Fruit fly (Drosophila melanogaster) whole organism, embryonic: ENCODE results near the gene eIF4G2.

Experiments
- Asciz ChIP-seq: fragments of 200-800 bp; sonication (Bioruptor generic); optimal IDR thresholded peaks from 2 replicates; lab custom pipeline; 2017; ENCODE audit warnings: missing biosample characterization, mild to moderate bottlenecking, missing genetic modification characterization, missing genetic modification reagents
- B-H1 ChIP-seq: fragments of 200-800 bp; sonication (Bioruptor generic); IDR thresholded peaks from 3 replicates; pipeline ENCODE4 v1.3.6; 2022; ENCODE audit warnings: missing biosample characterization, missing genetic modification characterization
- BtbVII ChIP-seq: fragments of 200-800 bp; sonication (Bioruptor generic); optimal IDR thresholded peaks from 3 replicates; lab custom pipeline; 2017; ENCODE audit warnings: missing biosample characterization, mild to moderate bottlenecking, missing genetic modification characterization
- CG10366 ChIP-seq: fragments of 200-800 bp; sonication (Bioruptor generic); IDR thresholded peaks from 2 replicates; pipeline ENCODE4 v1.3.6; 2022; ENCODE audit warnings: missing biosample characterization, missing genetic modification characterization
- CG10431 ChIP-seq: fragments of 200-800 bp; sonication (Bioruptor generic); optimal IDR thresholded peaks from 3 replicates; lab custom pipeline; 2018; ENCODE audit warnings: missing biosample characterization, mild to moderate bottlenecking, missing genetic modification characterization
- CG12071 ChIP-seq: fragments of 200-800 bp; sonication (Bioruptor generic); optimal IDR thresholded peaks from 3 replicates; lab custom pipeline; 2018; ENCODE audit warnings: missing biosample characterization, mild to moderate bottlenecking, missing genetic modification characterization
- CG12299 ChIP-seq: fragments of 200-800 bp; sonication (Bioruptor generic); optimal IDR thresholded peaks from 2 replicates; lab custom pipeline; 2018; ENCODE audit warnings: missing biosample characterization, mild to moderate bottlenecking, missing genetic modification characterization
- CG14710 ChIP-seq: fragments of 200-800 bp; sonication (Bioruptor generic); optimal IDR thresholded peaks from 3 replicates; lab custom pipeline; 2019; ENCODE audit warnings: missing biosample characterization, mild to moderate bottlenecking, missing genetic modification characterization, moderate library complexity
- CG14860 ChIP-seq: fragments of 200-800 bp; sonication (Bioruptor generic); IDR thresholded peaks from 3 replicates; pipeline ENCODE4 v1.3.6; 2022; ENCODE audit warnings: missing biosample characterization, missing genetic modification characterization; ENCODE audit not compliant: partially characterized antibody
- CG14965 ChIP-seq: fragments of 200-800 bp; sonication (Bioruptor generic); optimal IDR thresholded peaks from 2 replicates; lab custom pipeline; 2016; ENCODE audit warnings: missing biosample characterization, missing genetic modification characterization, borderline replicate concordance
- CG15011 ChIP-seq: fragments of 200-800 bp; sonication (Bioruptor generic); optimal IDR thresholded peaks from 3 replicates; lab custom pipeline; 2018; ENCODE audit warnings: missing biosample characterization, mild to moderate bottlenecking, missing genetic modification characterization
- CG1647 ChIP-seq: fragments of 200-800 bp; sonication (Bioruptor generic); optimal IDR thresholded peaks from 3 replicates; lab custom pipeline; 2016; ENCODE audit warnings: missing biosample characterization, missing genetic modification characterization
- CG2875 ChIP-seq: fragments of 200-800 bp; sonication (Bioruptor generic); optimal IDR thresholded peaks from 2 replicates; lab custom pipeline; 2017; ENCODE audit warnings: missing biosample characterization, mild to moderate bottlenecking, missing genetic modification characterization, missing genetic modification reagents
- CG3065 ChIP-seq: fragments of 200-800 bp; sonication (Bioruptor generic); optimal IDR thresholded peaks from 2 replicates; lab custom pipeline; 2016; ENCODE audit warnings: missing biosample characterization, missing genetic modification characterization
- CG6175 ChIP-seq: fragments of 200-800 bp; sonication (Bioruptor generic); IDR thresholded peaks from 3 replicates; pipeline ENCODE4 v1.3.6; 2022; ENCODE audit warnings: missing biosample characterization, missing genetic modification characterization
- CG8765 ChIP-seq: fragments of 200-800 bp; sonication (Bioruptor generic); IDR thresholded peaks from 2 replicates; pipeline ENCODE4 v1.3.6; 2022; ENCODE audit warnings: missing biosample characterization, missing genetic modification characterization
- Camta ChIP-seq: fragments of 200-800 bp; sonication (Bioruptor generic); optimal IDR thresholded peaks from 2 replicates; lab custom pipeline; 2016; ENCODE audit warnings: missing biosample characterization, missing genetic modification characterization
- Chrac-16 ChIP-seq: fragments of 200-800 bp; sonication (Bioruptor generic); optimal IDR thresholded peaks from 3 replicates; lab custom pipeline; 2016; ENCODE audit warnings: missing biosample characterization, missing genetic modification characterization
- CrebB ChIP-seq: fragments of 200-800 bp; sonication (Bioruptor generic); optimal IDR thresholded peaks from 3 replicates; lab custom pipeline; 2018; ENCODE audit warnings: missing biosample characterization, mild to moderate bottlenecking, missing genetic modification characterization
- Dbx ChIP-seq: fragments of 200-800 bp; sonication (Bioruptor generic); IDR thresholded peaks from 3 replicates; pipeline ENCODE4 v1.3.6; 2022; ENCODE audit warnings: missing biosample characterization, missing genetic modification characterization
- Dip2 ChIP-seq: fragments of 200-800 bp; sonication (Bioruptor generic); IDR thresholded peaks from 2 replicates; pipeline ENCODE4 v1.3.6; 2022; ENCODE audit warnings: missing biosample characterization, missing genetic modification characterization
- Dp ChIP-seq: fragments of 200-800 bp; sonication (Bioruptor generic); optimal IDR thresholded peaks from 2 replicates; lab custom pipeline; 2018; ENCODE audit warnings: missing biosample characterization, mild to moderate bottlenecking, missing genetic modification characterization, moderate library complexity
- Fer2 ChIP-seq: fragments of 200-800 bp; sonication (Bioruptor generic); optimal IDR thresholded peaks from 2 replicates; lab custom pipeline; 2018; ENCODE audit warnings: missing biosample characterization, mild to moderate bottlenecking, missing genetic modification characterization, moderate library complexity
- GATAe ChIP-seq: fragments of 200-800 bp; sonication (Bioruptor generic); conservative IDR thresholded peaks from 2 replicates; pipeline ENCODE4 v1.3.6; 2022; ENCODE audit warnings: missing biosample characterization, missing genetic modification characterization
- HLH4C ChIP-seq: fragments of 200-800 bp; sonication (Bioruptor generic); IDR thresholded peaks from 3 replicates; pipeline ENCODE4 v1.3.6; 2022; ENCODE audit warnings: missing biosample characterization, missing genetic modification characterization; ENCODE audit not compliant: partially characterized antibody
- Hr39 ChIP-seq: fragments of >200 bp; optimal IDR thresholded peaks from 2 replicates; lab custom pipeline; 2017
- Hr51 ChIP-seq, 2 experiments: fragments of 200-800 bp; sonication (Bioruptor generic); optimal IDR thresholded peaks; 2 replicates in 1 of 2; 3 replicates in 1 of 2; lab custom pipeline; 2016 to 2018; ENCODE audit warnings: missing biosample characterization in 2 of 2, missing genetic modification characterization in 2 of 2, mild to moderate bottlenecking in 1 of 2, moderate library complexity in 1 of 2
- NC2α ChIP-seq: fragments of 200-800 bp; sonication (Bioruptor generic); optimal IDR thresholded peaks from 2 replicates; lab custom pipeline; 2016; ENCODE audit warnings: missing biosample characterization, missing genetic modification characterization
- TFAM ChIP-seq: fragments of 200-800 bp; sonication (Bioruptor generic); optimal IDR thresholded peaks from 2 replicates; lab custom pipeline; 2017; ENCODE audit warnings: missing biosample characterization, missing genetic modification characterization, inconsistent platforms
- cas ChIP-seq: fragments of 200-800 bp; sonication (Bioruptor generic); IDR thresholded peaks from 2 replicates; pipeline ENCODE4 v1.3.6; 2022; ENCODE audit warnings: missing biosample characterization, missing genetic modification characterization
- chinmo ChIP-seq: fragments of 200-800 bp; sonication (Bioruptor generic); IDR thresholded peaks from 4 replicates; pipeline ENCODE4 v1.3.6; 2022; ENCODE audit warnings: missing biosample characterization, missing genetic modification characterization; ENCODE audit not compliant: partially characterized antibody
- crol ChIP-seq: fragments of 200-800 bp; sonication (Bioruptor generic); IDR thresholded peaks from 2 replicates; pipeline ENCODE4 v1.3.6; 2022; ENCODE audit warnings: missing biosample characterization, missing genetic modification characterization
- fu2 ChIP-seq: fragments of 200-800 bp; sonication (Bioruptor generic); optimal IDR thresholded peaks from 2 replicates; lab custom pipeline; 2016; ENCODE audit warnings: missing biosample characterization, missing genetic modification characterization
- gfzf ChIP-seq: fragments of 200-800 bp; sonication (Bioruptor generic); optimal IDR thresholded peaks from 2 replicates; lab custom pipeline; 2016; ENCODE audit warnings: missing biosample characterization, mild to moderate bottlenecking, missing genetic modification characterization, moderate library complexity
- grn ChIP-seq: fragments of 200-800 bp; sonication (Bioruptor generic); optimal IDR thresholded peaks from 3 replicates; lab custom pipeline; 2017; ENCODE audit warnings: missing biosample characterization, missing genetic modification characterization
- hbn ChIP-seq: fragments of 200-800 bp; sonication (Bioruptor generic); IDR thresholded peaks from 2 replicates; pipeline ENCODE4 v1.3.6; 2022; ENCODE audit warnings: missing biosample characterization, missing genetic modification characterization; ENCODE audit not compliant: partially characterized antibody
- luna ChIP-seq: fragments of 200-800 bp; sonication (Bioruptor generic); optimal IDR thresholded peaks from 2 replicates; lab custom pipeline; 2016; ENCODE audit warnings: missing biosample characterization, missing genetic modification characterization
- oc ChIP-seq: fragments of 200-800 bp; sonication (Bioruptor generic); optimal IDR thresholded peaks from 2 replicates; lab custom pipeline; 2018; ENCODE audit warnings: missing biosample characterization, mild to moderate bottlenecking, missing genetic modification characterization, moderate library complexity
- odd ChIP-seq: fragments of 200-800 bp; sonication (Bioruptor generic); optimal IDR thresholded peaks from 2 replicates; lab custom pipeline; 2017; ENCODE audit warnings: missing biosample characterization, mild to moderate bottlenecking, missing genetic modification characterization
- pnt ChIP-seq: fragments of 200-800 bp; sonication (Bioruptor generic); optimal IDR thresholded peaks from 3 replicates; lab custom pipeline; 2016; ENCODE audit warnings: missing biosample characterization, missing genetic modification characterization
- ranshi ChIP-seq: fragments of 200-800 bp; sonication (Bioruptor generic); IDR thresholded peaks from 2 replicates; pipeline ENCODE4 v1.3.6; 2022; ENCODE audit warnings: missing biosample characterization, missing genetic modification characterization
- rib ChIP-seq: fragments of 200-800 bp; sonication (Bioruptor generic); IDR thresholded peaks from 2 replicates; pipeline ENCODE4 v1.3.6; 2022; ENCODE audit warnings: missing biosample characterization, missing genetic modification characterization
- ro ChIP-seq: fragments of 200-800 bp; sonication (Bioruptor generic); IDR thresholded peaks from 2 replicates; pipeline ENCODE4 v1.3.6; 2022; ENCODE audit warnings: missing biosample characterization, missing genetic modification characterization
- schlank ChIP-seq: fragments of 200-800 bp; sonication (Bioruptor generic); optimal IDR thresholded peaks from 2 replicates; lab custom pipeline; 2018; ENCODE audit warnings: missing biosample characterization, mild to moderate bottlenecking, missing genetic modification characterization
- sim ChIP-seq: fragments of 200-800 bp; sonication (Bioruptor generic); IDR thresholded peaks from 2 replicates; pipeline ENCODE4 v1.3.6; 2022; ENCODE audit warnings: missing biosample characterization, missing genetic modification characterization
- slp2 ChIP-seq: fragments of 200-800 bp; sonication (Bioruptor generic); optimal IDR thresholded peaks from 2 replicates; lab custom pipeline; 2016; ENCODE audit warnings: missing biosample characterization, missing genetic modification characterization
- tll ChIP-seq, 2 experiments: fragments of 200-800 bp in 1 of 2; fragments of >200 bp in 1 of 2; sonication (Bioruptor generic) in 1 of 2; optimal IDR thresholded peaks; 2 replicates each; lab custom pipeline; 2017 to 2019; ENCODE audit warnings: missing biosample characterization in 2 of 2, missing genetic modification characterization in 2 of 2, mild to moderate bottlenecking in 1 of 2, moderate library complexity in 1 of 2
- usp ChIP-seq: fragments of >200 bp; optimal IDR thresholded peaks from 2 replicates; lab custom pipeline; 2017; ENCODE audit warnings: missing biosample characterization, missing genetic modification characterization

Gene eIF4G2

dm6 chr3R:23782456-23783402 lies 36.3 kb downstream of the eIF4G2 start (continued):
- no peak for TF ChIP-seq Dip2 (GFP tag; lab: Robert Waterston, UW)
- TF ChIP-seq Hr39 (lab: Kevin White, UChicago) = no peak
- TF ChIP-seq CG1647 = peak; percentile 77
- no peak for TF ChIP-seq Fer2 (tag; lab: Kevin White, UChicago)
- TF ChIP-seq CG12071 (GFP tag; lab: Kevin White, UChicago) = peak; percentile 87
- TF ChIP-seq CG15011 (GFP tag; lab: Kevin White, UChicago) = peak; percentile 70
- TF ChIP-seq CG14860 (GFP tag; lab: Robert Waterston, UW) = no peak
- peak; percentile 81 for TF ChIP-seq Asciz (GFP tag; lab: Kevin White, UChicago)
- peak; percentile 85 for TF ChIP-seq Camta
- TF ChIP-seq pnt (GFP tag; lab: Kevin White, UChicago) = peak; percentile 81
- peak; percentile 76 for TF ChIP-seq CG10366 (GFP tag; lab: Robert Waterston, UW)
- peak; percentile 95 for TF ChIP-seq grn (GFP tag; lab: Kevin White, UChicago)
- peak; percentile 73 for TF ChIP-seq ranshi (GFP tag; lab: Robert Waterston, UW)
- TF ChIP-seq BtbVII (GFP tag; lab: Kevin White, UChicago) = peak; percentile 79
- peak; percentile 95 for TF ChIP-seq GATAe (GFP tag; lab: Robert Waterston, UW)
- peak; percentile 77 for TF ChIP-seq crol (GFP tag; lab: Robert Waterston, UW)
- no peak for TF ChIP-seq gfzf (GFP tag; lab: Kevin White, UChicago)
- peak; percentile 28; the same call in 1 of the 3 replicates for TF ChIP-seq CG6175 (GFP tag; lab: Robert Waterston, UW)
- peak; percentile 97 for TF ChIP-seq oc
- TF ChIP-seq NC2α = peak; percentile 56
- TF ChIP-seq CrebB = peak; percentile 85
- no peak for TF ChIP-seq usp
- peak; percentile 38 for TF ChIP-seq CG14965 (GFP tag; lab: Kevin White, UChicago)
- TF ChIP-seq Dbx (GFP tag; lab: Robert Waterston, UW) = peak; percentile 66; the same call in 1 of the 3 replicates
- TF ChIP-seq luna (GFP tag; lab: Kevin White, UChicago) = no peak
- TF ChIP-seq CG14710 (tag; lab: Kevin White, UChicago) = peak; percentile 96
- TF ChIP-seq CG10431 (GFP tag; lab: Kevin White, UChicago) = peak; percentile 75
- TF ChIP-seq Hr51 (GFP tag; optimal IDR thresholded peaks at IDR 0.05; lab: Kevin White, UChicago) = peak; percentile 56 to 85
- no peak for TF ChIP-seq hbn
- peak; percentile 61 for TF ChIP-seq TFAM
- TF ChIP-seq Dp (GFP tag; lab: Kevin White, UChicago) = no peak
- peak; percentile 47; the same call in 1 of the 2 replicates for TF ChIP-seq ro (GFP tag; lab: Robert Waterston, UW)
- peak; percentile 26 for TF ChIP-seq fu2
- TF ChIP-seq CG3065 (GFP tag; lab: Kevin White, UChicago) = peak; percentile 51
- peak; percentile 88 for TF ChIP-seq Chrac-16 (GFP tag; lab: Kevin White, UChicago)
- TF ChIP-seq B-H1 (GFP tag; lab: Robert Waterston, UW) = peak; percentile 49; the same call in 2 of the 3 replicates
- no peak for TF ChIP-seq cas
- TF ChIP-seq CG8765 (GFP tag; lab: Robert Waterston, UW) = peak; percentile 86
- TF ChIP-seq rib (GFP tag; lab: Robert Waterston, UW) = peak; percentile 83
- TF ChIP-seq sim (GFP tag; lab: Robert Waterston, UW) = peak; percentile 84
- TF ChIP-seq CG12299 = peak; percentile 76
- TF ChIP-seq schlank (tag; lab: Kevin White, UChicago) = peak; percentile 74
- no peak for TF ChIP-seq HLH4C (GFP tag; lab: Robert Waterston, UW)
- TF ChIP-seq CG2875 (GFP tag; lab: Kevin White, UChicago) = peak; percentile 93
- no peak for TF ChIP-seq chinmo (GFP tag; lab: Robert Waterston, UW)
- peak; percentile 88 for TF ChIP-seq odd (GFP tag; lab: Kevin White, UChicago)
- peak in 1 of 2 experiments; percentile 80 for TF ChIP-seq tll (GFP tag; optimal IDR thresholded peaks at IDR 0.05; lab: Kevin White, UChicago)
- TF ChIP-seq slp2 (GFP tag; lab: Kevin White, UChicago) = peak; percentile 85
